Fruit fly (Drosophila melanogaster) whole organism, embryonic: ENCODE results near the gene mmy.
A peak's percentile ranks its signal among the peaks of the same experiment; 100 is the strongest.

Source experiments
- CG10209 ChIP-seq: fragments of 200-800 bp; sonication (Bioruptor generic); optimal IDR thresholded peaks from 3 replicates; lab custom pipeline; 2017; ENCODE audit warnings: missing biosample characterization, mild to moderate bottlenecking, missing genetic modification characterization, missing genetic modification reagents
- CG10431 ChIP-seq: fragments of 200-800 bp; sonication (Bioruptor generic); optimal IDR thresholded peaks from 3 replicates; lab custom pipeline; 2018; ENCODE audit warnings: missing biosample characterization, mild to moderate bottlenecking, missing genetic modification characterization
- CG11504 ChIP-seq: fragments of 200-800 bp; sonication (Bioruptor generic); optimal IDR thresholded peaks from 3 replicates; lab custom pipeline; 2019; ENCODE audit warnings: missing biosample characterization, mild to moderate bottlenecking, missing genetic modification characterization, moderate library complexity
- CG12659 ChIP-seq: fragments of 200-800 bp; sonication (Bioruptor generic); optimal IDR thresholded peaks from 3 replicates; lab custom pipeline; 2017; ENCODE audit warnings: mild to moderate bottlenecking, missing biosample characterization, missing genetic modification reagents, missing genetic modification characterization
- CG13624 ChIP-seq: fragments of 200-800 bp; sonication (Bioruptor generic); optimal IDR thresholded peaks from 2 replicates; lab custom pipeline; 2016; ENCODE audit warnings: missing biosample characterization, missing genetic modification characterization
- CG16813 ChIP-seq: fragments of 200-800 bp; sonication (Bioruptor generic); IDR thresholded peaks from 3 replicates; pipeline ENCODE4 v1.3.6; 2022; ENCODE audit warnings: missing biosample characterization, missing genetic modification characterization; ENCODE audit not compliant: partially characterized antibody
- CG16863 ChIP-seq: fragments of 200-800 bp; sonication (Bioruptor generic); optimal IDR thresholded peaks from 3 replicates; lab custom pipeline; 2016; ENCODE audit warnings: missing biosample characterization, missing genetic modification characterization
- CG17912 ChIP-seq: fragments of 200-800 bp; sonication (Bioruptor generic); optimal IDR thresholded peaks from 2 replicates; lab custom pipeline; 2018; ENCODE audit warnings: missing biosample characterization, mild to moderate bottlenecking, missing genetic modification characterization
- CG2129 ChIP-seq: fragments of 200-800 bp; sonication (Bioruptor generic); IDR thresholded peaks from 2 replicates; pipeline ENCODE4 v1.3.6; 2022; ENCODE audit warnings: missing biosample characterization, missing genetic modification characterization; ENCODE audit not compliant: partially characterized antibody
- CG2712 ChIP-seq: fragments of 200-800 bp; optimal IDR thresholded peaks from 3 replicates; lab custom pipeline; 2019; ENCODE audit warnings: missing biosample characterization, mild to moderate bottlenecking, missing genetic modification characterization, moderate library complexity
- CG3163 ChIP-seq: fragments of 200-800 bp; sonication (Bioruptor generic); optimal IDR thresholded peaks from 3 replicates; lab custom pipeline; 2016; ENCODE audit warnings: missing biosample characterization, missing genetic modification characterization
- CG34422 ChIP-seq: fragments of 200-800 bp; sonication (Bioruptor generic); IDR thresholded peaks from 3 replicates; pipeline ENCODE4 v1.3.6; 2022; ENCODE audit warnings: missing biosample characterization, missing genetic modification characterization
- CG4707 ChIP-seq: fragments of 200-800 bp; sonication (Bioruptor generic); optimal IDR thresholded peaks from 2 replicates; lab custom pipeline; 2018; ENCODE audit warnings: missing biosample characterization, mild to moderate bottlenecking, missing genetic modification characterization, moderate library complexity
- CG8388 ChIP-seq: fragments of 200-800 bp; sonication (Bioruptor generic); optimal IDR thresholded peaks from 2 replicates; lab custom pipeline; 2019; ENCODE audit warnings: missing biosample characterization, mild to moderate bottlenecking, missing genetic modification characterization, moderate library complexity
- CG9817 ChIP-seq: fragments of 200-800 bp; sonication (Bioruptor generic); optimal IDR thresholded peaks from 2 replicates; lab custom pipeline; 2018; ENCODE audit warnings: missing biosample characterization, mild to moderate bottlenecking, missing genetic modification characterization, moderate library complexity
- CoRest ChIP-seq: fragments of 200-800 bp; sonication (Bioruptor generic); optimal IDR thresholded peaks from 3 replicates; lab custom pipeline; 2018; ENCODE audit warnings: missing biosample characterization, mild to moderate bottlenecking, missing genetic modification characterization, moderate library complexity
- CrebB ChIP-seq: fragments of 200-800 bp; sonication (Bioruptor generic); optimal IDR thresholded peaks from 3 replicates; lab custom pipeline; 2018; ENCODE audit warnings: missing biosample characterization, mild to moderate bottlenecking, missing genetic modification characterization
- D ChIP-seq, 2 experiments: fragments of 200-800 bp in 1 of 2; fragments of >200 bp in 1 of 2; sonication (Bioruptor generic) in 1 of 2; optimal IDR thresholded peaks; 2 replicates in 1 of 2; 3 replicates in 1 of 2; lab custom pipeline; 2017; ENCODE audit warnings: mild to moderate bottlenecking in 1 of 2, missing biosample characterization in 1 of 2, missing genetic modification characterization in 1 of 2, missing genetic modification reagents in 1 of 2
- Dp ChIP-seq: fragments of 200-800 bp; sonication (Bioruptor generic); optimal IDR thresholded peaks from 2 replicates; lab custom pipeline; 2018; ENCODE audit warnings: missing biosample characterization, mild to moderate bottlenecking, missing genetic modification characterization, moderate library complexity
- E2f2 ChIP-seq: fragments of 200-800 bp; sonication (Bioruptor generic); IDR thresholded peaks from 2 replicates; pipeline ENCODE4 v1.3.6; 2022; ENCODE audit warnings: missing biosample characterization, missing genetic modification characterization
- Ets97D ChIP-seq: fragments of 200-800 bp; sonication (Bioruptor generic); optimal IDR thresholded peaks from 3 replicates; lab custom pipeline; 2016; ENCODE audit warnings: missing biosample characterization, missing genetic modification characterization
- Hmr ChIP-seq: fragments of 200-800 bp; sonication (Bioruptor generic); optimal IDR thresholded peaks from 3 replicates; lab custom pipeline; 2017; ENCODE audit warnings: mild to moderate bottlenecking, missing biosample characterization, missing genetic modification reagents, missing genetic modification characterization
- Hr51 ChIP-seq, 2 experiments: fragments of 200-800 bp; sonication (Bioruptor generic); optimal IDR thresholded peaks; 2 replicates in 1 of 2; 3 replicates in 1 of 2; lab custom pipeline; 2016 to 2018; ENCODE audit warnings: missing biosample characterization in 2 of 2, missing genetic modification characterization in 2 of 2, mild to moderate bottlenecking in 1 of 2, moderate library complexity in 1 of 2
- Jarid2 ChIP-seq: fragments of 200-800 bp; sonication (Bioruptor generic); optimal IDR thresholded peaks from 3 replicates; lab custom pipeline; 2017; ENCODE audit warnings: mild to moderate bottlenecking, missing biosample characterization, missing genetic modification reagents, missing genetic modification characterization
- Lpt ChIP-seq: fragments of >200 bp; optimal IDR thresholded peaks from 2 replicates; lab custom pipeline; 2018; ENCODE audit warnings: missing biosample characterization, missing genetic modification characterization
- Mad ChIP-seq: fragments of 200-800 bp; sonication (Bioruptor generic); optimal IDR thresholded peaks from 2 replicates; lab custom pipeline; 2016; ENCODE audit warnings: missing biosample characterization, missing genetic modification characterization
- NFAT ChIP-seq: fragments of 200-800 bp; sonication (Bioruptor generic); IDR thresholded peaks from 2 replicates; pipeline ENCODE4 v1.3.6; 2022; ENCODE audit warnings: missing biosample characterization, missing genetic modification characterization
- NK7.1 ChIP-seq: fragments of 200-800 bp; sonication (Bioruptor generic); optimal IDR thresholded peaks from 3 replicates; lab custom pipeline; 2016; ENCODE audit warnings: missing biosample characterization, missing genetic modification characterization
- NfI ChIP-seq: fragments of 200-800 bp; sonication (Bioruptor generic); optimal IDR thresholded peaks from 3 replicates; lab custom pipeline; 2018; ENCODE audit warnings: missing biosample characterization, mild to moderate bottlenecking, missing genetic modification characterization, moderate library complexity
- Oaz ChIP-seq: fragments of 200-800 bp; sonication (Bioruptor generic); IDR thresholded peaks from 2 replicates; pipeline ENCODE4 v1.3.6; 2022; ENCODE audit warnings: missing biosample characterization, missing genetic modification characterization
- Ssrp ChIP-seq: fragments of 200-800 bp; sonication (Bioruptor generic); optimal IDR thresholded peaks from 2 replicates; lab custom pipeline; 2018; ENCODE audit warnings: missing biosample characterization, mild to moderate bottlenecking, missing genetic modification characterization, moderate library complexity
- amos ChIP-seq: fragments of 200-800 bp; sonication (Bioruptor generic); IDR thresholded peaks from 2 replicates; pipeline ENCODE4 v1.3.6; 2022; ENCODE audit warnings: missing biosample characterization, missing genetic modification characterization; ENCODE audit not compliant: partially characterized antibody
- gcm ChIP-seq: fragments of 200-800 bp; sonication (Bioruptor generic); optimal IDR thresholded peaks from 2 replicates; lab custom pipeline; 2019; ENCODE audit warnings: missing biosample characterization, mild to moderate bottlenecking, missing genetic modification characterization, moderate library complexity
- grau ChIP-seq: fragments of 200-800 bp; optimal IDR thresholded peaks from 3 replicates; lab custom pipeline; 2019; ENCODE audit warnings: missing biosample characterization, mild to moderate bottlenecking, missing genetic modification characterization, moderate library complexity
- gsb-n ChIP-seq: fragments of 200-800 bp; sonication (Bioruptor generic); optimal IDR thresholded peaks from 3 replicates; lab custom pipeline; 2018; ENCODE audit warnings: missing biosample characterization, mild to moderate bottlenecking, missing genetic modification characterization
- hbn ChIP-seq: fragments of 200-800 bp; sonication (Bioruptor generic); IDR thresholded peaks from 2 replicates; pipeline ENCODE4 v1.3.6; 2022; ENCODE audit warnings: missing biosample characterization, missing genetic modification characterization; ENCODE audit not compliant: partially characterized antibody
- kah ChIP-seq: fragments of 200-800 bp; sonication (Bioruptor generic); optimal IDR thresholded peaks from 2 replicates; lab custom pipeline; 2018; ENCODE audit warnings: missing biosample characterization, mild to moderate bottlenecking, missing genetic modification characterization
- knrl ChIP-seq: fragments of 200-800 bp; sonication (Bioruptor generic); IDR thresholded peaks from 3 replicates; pipeline ENCODE4 v1.3.6; 2022; ENCODE audit warnings: missing biosample characterization, missing genetic modification characterization; ENCODE audit not compliant: partially characterized antibody
- lab ChIP-seq: fragments of 200-800 bp; sonication (Bioruptor generic); optimal IDR thresholded peaks from 3 replicates; lab custom pipeline; 2017; ENCODE audit warnings: missing biosample characterization, missing genetic modification characterization, mild to moderate bottlenecking, moderate library complexity, missing genetic modification reagents
- nau ChIP-seq: fragments of 200-800 bp; sonication (Bioruptor generic); optimal IDR thresholded peaks from 3 replicates; lab custom pipeline; 2017; ENCODE audit warnings: missing biosample characterization, mild to moderate bottlenecking, missing genetic modification characterization, missing genetic modification reagents
- nerfin-1 ChIP-seq: fragments of 200-800 bp; sonication (Bioruptor generic); optimal IDR thresholded peaks from 3 replicates; lab custom pipeline; 2019; ENCODE audit warnings: missing biosample characterization, mild to moderate bottlenecking, missing genetic modification characterization, moderate library complexity
- nmo ChIP-seq: fragments of 200-800 bp; sonication (Bioruptor generic); optimal IDR thresholded peaks from 2 replicates; lab custom pipeline; 2018; ENCODE audit warnings: missing biosample characterization, mild to moderate bottlenecking, missing genetic modification characterization, moderate library complexity
- pan ChIP-seq, 4 experiments: fragments of >200 bp in 3 of 4; fragments of 200-800 bp in 1 of 4; sonication (Bioruptor generic) in 1 of 4; optimal IDR thresholded peaks in 3 of 4; IDR thresholded peaks in 1 of 4; 2 replicates each; pipeline versions ENCODE4 v1.3.6 to Lab custom; 2017 to 2022; ENCODE audit warnings: missing biosample characterization in 2 of 4, missing genetic modification characterization in 2 of 4, mixed read lengths in 1 of 4
- peb ChIP-seq: fragments of 200-800 bp; sonication (Bioruptor generic); IDR thresholded peaks from 2 replicates; pipeline ENCODE4 v1.3.6; 2022; ENCODE audit warnings: missing biosample characterization, missing genetic modification characterization
- pfk ChIP-seq: fragments of 200-800 bp; sonication (Bioruptor generic); optimal IDR thresholded peaks from 2 replicates; lab custom pipeline; 2018; ENCODE audit warnings: missing biosample characterization, mild to moderate bottlenecking, missing genetic modification characterization, moderate library complexity
- sima ChIP-seq: fragments of 200-800 bp; sonication (Bioruptor generic); optimal IDR thresholded peaks from 2 replicates; lab custom pipeline; 2016; ENCODE audit warnings: missing biosample characterization, missing genetic modification characterization
- trem ChIP-seq: fragments of 200-800 bp; optimal IDR thresholded peaks from 3 replicates; lab custom pipeline; 2019; ENCODE audit warnings: missing biosample characterization, mild to moderate bottlenecking, missing genetic modification characterization, moderate library complexity
- trh ChIP-seq: fragments of 200-800 bp; sonication (Bioruptor generic); optimal IDR thresholded peaks from 2 replicates; lab custom pipeline; 2016; ENCODE audit warnings: missing biosample characterization, missing genetic modification characterization
- yki ChIP-seq: fragments of >200 bp; optimal IDR thresholded peaks from 3 replicates; lab custom pipeline; 2018

mmy gene

dm6 chr2L:6508666-6509065 is 35.0 kb upstream of the mmy start (continued):
- TF ChIP-seq CoRest (tag; lab: Kevin White, UChicago): peak; percentile 27
- no peak for TF ChIP-seq amos (GFP tag; lab: Robert Waterston, UW)
- TF ChIP-seq Jarid2 (GFP tag; lab: Kevin White, UChicago): no peak
- peak; percentile 62 for TF ChIP-seq CG11504 (tag; lab: Kevin White, UChicago)
- TF ChIP-seq Hr51 (GFP tag; optimal IDR thresholded peaks at IDR 0.05; lab: Kevin White, UChicago): peak in 1 of 2 experiments; percentile 40
- TF ChIP-seq Oaz: no peak
- peak; percentile 13 for TF ChIP-seq CG8388 (GFP tag; lab: Kevin White, UChicago)
- TF ChIP-seq trh (GFP tag; lab: Kevin White, UChicago): no peak
- TF ChIP-seq CG10209 (GFP tag; lab: Kevin White, UChicago): peak; percentile 26
- TF ChIP-seq NFAT (GFP tag; lab: Robert Waterston, UW): no peak
- TF ChIP-seq grau (tag; lab: Kevin White, UChicago): peak; percentile 38
- TF ChIP-seq gsb-n (tag; lab: Kevin White, UChicago): no peak
- peak; percentile 47 for TF ChIP-seq CG2712 (tag; lab: Kevin White, UChicago)
- TF ChIP-seq CG13624 (GFP tag; lab: Kevin White, UChicago): no peak
- no peak for TF ChIP-seq Dp
- no peak for TF ChIP-seq Hmr
- TF ChIP-seq CG2129 (GFP tag; lab: Robert Waterston, UW): no peak
- TF ChIP-seq CG3163 (GFP tag; lab: Kevin White, UChicago): no peak
- TF ChIP-seq lab: peak; percentile 34
- no peak for TF ChIP-seq CG12659 (GFP tag; lab: Kevin White, UChicago)
- no peak for TF ChIP-seq Ssrp
- no peak for TF ChIP-seq trem
- no peak for TF ChIP-seq NfI (GFP tag; lab: Kevin White, UChicago)
- TF ChIP-seq peb (GFP tag; lab: Robert Waterston, UW): no peak
- peak; percentile 40 for TF ChIP-seq nmo (GFP tag; lab: Kevin White, UChicago)
- TF ChIP-seq hbn (GFP tag; lab: Robert Waterston, UW): no peak
- TF ChIP-seq nau: no peak
- TF ChIP-seq gcm (GFP tag; lab: Kevin White, UChicago): peak; percentile 12
- TF ChIP-seq CG10431 (GFP tag; lab: Kevin White, UChicago): no peak
- no peak for TF ChIP-seq E2f2
- TF ChIP-seq pan (optimal IDR thresholded peaks at IDR 0.05; lab: Kevin White, UChicago): no peak
- peak in 1 of 2 experiments; percentile 37 for TF ChIP-seq pan (GFP tag; optimal IDR thresholded peaks at IDR 0.05 in 1 of 2, IDR thresholded peaks at IDR 0.05 in 1 of 2)
- no peak for TF ChIP-seq kah (GFP tag; lab: Kevin White, UChicago)
- no peak for TF ChIP-seq CG17912
- TF ChIP-seq knrl (GFP tag; lab: Robert Waterston, UW): no peak
- TF ChIP-seq CG16813: no peak
- no peak for TF ChIP-seq yki (lab: Kevin White, UChicago)
- TF ChIP-seq CG34422 (GFP tag; lab: Robert Waterston, UW): no peak
- no peak for TF ChIP-seq Ets97D (GFP tag; lab: Kevin White, UChicago)
- TF ChIP-seq CG9817 (tag; lab: Kevin White, UChicago): no peak
- TF ChIP-seq CG16863: no peak
- TF ChIP-seq CrebB: no peak
- no peak for TF ChIP-seq nerfin-1 (tag; lab: Kevin White, UChicago)
- no peak for TF ChIP-seq pfk (GFP tag; lab: Kevin White, UChicago)
- no peak for TF ChIP-seq Lpt (GFP tag; lab: Kevin White, UChicago)
- no peak for TF ChIP-seq CG4707 (GFP tag; lab: Kevin White, UChicago)
- no peak for TF ChIP-seq Mad (GFP tag; lab: Kevin White, UChicago)
- TF ChIP-seq sima (GFP tag; lab: Kevin White, UChicago): no peak
- TF ChIP-seq NK7.1 (GFP tag; lab: Kevin White, UChicago): no peak
- TF ChIP-seq D (optimal IDR thresholded peaks at IDR 0.05; lab: Kevin White, UChicago): no peak
- TF ChIP-seq D (GFP tag; optimal IDR thresholded peaks at IDR 0.05; lab: Kevin White, UChicago): no peak
